Fruit fly (Drosophila melanogaster) whole organism: ENCODE data around the gene CG7069.

Experiments used
- pan ChIP-seq: fragments of >200 bp; optimal IDR thresholded peaks from 2 replicates; lab custom pipeline; 2017
- psq ChIP-seq: fragments of >200 bp; optimal IDR thresholded peaks from 2 replicates; lab custom pipeline; 2017
- usp ChIP-seq: fragments of >200 bp; optimal IDR thresholded peaks from 2 replicates; lab custom pipeline; 2017; ENCODE audit warnings: missing biosample characterization, missing genetic modification characterization, mixed read lengths

- TF ChIP-seq pan (lab: Kevin White, UChicago) = no peak
- no peak for TF ChIP-seq usp (GFP tag; lab: Kevin White, UChicago)
- TF ChIP-seq psq (lab: Kevin White, UChicago) = no peak
Measured at dm6 chr3R:22358810-22359209, 13.8 kb upstream of the CG7069 start.
